Worm (Caenorhabditis elegans) whole organism, midembryonic: ENCODE data around the gene R07E5.17.

Experiments used
- T22C8.4 ChIP-seq: fragments of 200-800 bp; sonication (Bioruptor generic); IDR thresholded peaks from 2 replicates; pipeline ENCODE4 v1.3.6; 2022; ENCODE audit warnings: missing genetic modification characterization, missing compliant biosample characterization
- cog-1 ChIP-seq: sonication (generic microtip); optimal IDR thresholded peaks from 2 replicates; lab custom pipeline; 2016; ENCODE audit warnings: missing genetic modification characterization, missing compliant biosample characterization
- flt-1 ChIP-seq: fragments of 200-800 bp; sonication (Bioruptor generic); IDR thresholded peaks from 2 replicates; pipeline ENCODE4 v1.3.6; 2022; ENCODE audit warnings: missing genetic modification characterization, missing compliant biosample characterization
- klf-2 ChIP-seq: fragments of 200-800 bp; sonication (Bioruptor generic); conservative IDR thresholded peaks from 2 replicates; pipeline ENCODE4 v1.3.6; 2022; ENCODE audit warnings: missing genetic modification reagents, missing genetic modification characterization, missing compliant biosample characterization
- med-1 ChIP-seq: sonication (generic microtip); optimal IDR thresholded peaks from 2 replicates; lab custom pipeline; 2017; ENCODE audit warnings: missing genetic modification characterization, mild to moderate bottlenecking, missing compliant biosample characterization, antibody characterized with exemption, missing genetic modification reagents; ENCODE audit not compliant: insufficient read depth
- ref-1 ChIP-seq: fragments of 200-800 bp; sonication (Bioruptor generic); conservative IDR thresholded peaks from 2 replicates; pipeline ENCODE4 v1.3.6; 2022; ENCODE audit warnings: missing genetic modification reagents, missing genetic modification characterization, missing compliant biosample characterization
- tab-1 ChIP-seq: fragments of 200-800 bp; sonication (Bioruptor generic); IDR thresholded peaks from 2 replicates; pipeline ENCODE4 v1.3.6; 2022; ENCODE audit warnings: missing genetic modification characterization, missing compliant biosample characterization
- ztf-23 ChIP-seq: fragments of 200-800 bp; sonication (Bioruptor generic); IDR thresholded peaks from 2 replicates; pipeline ENCODE4 v1.3.6; 2022; ENCODE audit warnings: missing genetic modification reagents, missing genetic modification characterization, missing compliant biosample characterization
- ztf-29 ChIP-seq: fragments of 200-800 bp; sonication (Bioruptor generic); IDR thresholded peaks from 2 replicates; pipeline ENCODE4 v1.3.6; 2022; ENCODE audit warnings: missing genetic modification reagents, missing genetic modification characterization, missing compliant biosample characterization

The R07E5.17 gene

ce11 chrIII:4359900-4360299 is 44.3 kb downstream of the R07E5.17 start:
- TF ChIP-seq tab-1 (no peak), ztf-23 (GFP tag; lab: Robert Waterston, UW) (no peak), ref-1 (GFP tag; lab: Robert Waterston, UW) (no peak), flt-1 (GFP tag; lab: Robert Waterston, UW) (no peak), T22C8.4 (no peak), ztf-29 (GFP tag; lab: Robert Waterston, UW) (no peak), med-1 (GFP tag; lab: Kevin White, UChicago) (no peak), cog-1 (no peak), klf-2 (GFP tag; lab: Robert Waterston, UW) (no peak)

ce11 chrIII:4359208-4359607 is 45.0 kb downstream of the R07E5.17 start:
- TF ChIP-seq tab-1 (no peak), flt-1 (GFP tag; lab: Robert Waterston, UW) (no peak), med-1 (GFP tag; lab: Kevin White, UChicago) (no peak), T22C8.4 (no peak), klf-2 (GFP tag; lab: Robert Waterston, UW) (no peak), ref-1 (GFP tag; lab: Robert Waterston, UW) (no peak), cog-1 (no peak), ztf-23 (GFP tag; lab: Robert Waterston, UW) (no peak), ztf-29 (GFP tag; lab: Robert Waterston, UW) (no peak)

DNA sequence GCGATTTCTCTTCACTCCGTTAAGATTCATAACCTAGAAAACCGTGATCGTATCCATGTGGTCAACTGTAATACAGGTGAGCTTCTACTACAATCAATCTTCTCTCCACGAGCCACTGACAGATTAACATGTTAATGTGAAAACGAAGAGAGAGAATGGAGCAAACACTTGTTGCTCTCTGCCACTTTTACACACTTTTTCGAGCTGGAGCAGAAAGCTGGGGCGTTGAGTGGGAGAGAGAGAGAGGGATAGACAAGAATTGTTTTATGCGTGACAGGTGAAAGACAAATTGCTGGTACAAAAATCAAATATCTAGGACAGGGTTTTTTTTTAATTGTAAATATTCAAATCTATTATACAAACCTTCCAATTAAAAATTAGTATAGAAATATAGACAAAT is 45.9 kb downstream of the R07E5.17 start:
- TF ChIP-seq klf-2 (GFP tag; lab: Robert Waterston, UW) (no peak), ref-1 (GFP tag; lab: Robert Waterston, UW) (no peak), T22C8.4 (no peak), ztf-23 (GFP tag; lab: Robert Waterston, UW) (no peak), flt-1 (GFP tag; lab: Robert Waterston, UW) (no peak), tab-1 (no peak), ztf-29 (GFP tag; lab: Robert Waterston, UW) (no peak), cog-1 (no peak), med-1 (GFP tag; lab: Kevin White, UChicago) (no peak)

DNA sequence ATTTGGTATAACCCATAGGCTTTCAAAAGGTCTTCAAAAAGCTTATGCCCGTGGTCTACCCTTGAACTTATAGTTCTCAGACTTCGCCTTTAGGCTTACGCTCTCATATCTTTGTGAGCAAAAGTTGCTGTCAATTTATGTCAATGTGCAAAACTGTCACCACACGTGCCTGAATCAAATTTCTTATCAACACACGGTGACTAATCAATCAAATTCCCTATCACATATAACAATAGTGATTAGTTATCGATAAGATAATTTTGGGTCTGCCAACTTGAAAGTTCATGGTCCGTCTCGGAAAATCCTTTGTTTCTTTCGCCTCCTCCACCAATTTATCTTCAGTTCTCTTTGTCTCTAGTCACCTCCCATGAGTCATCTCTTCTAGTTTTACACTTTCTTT is 46.8 kb downstream of the R07E5.17 start:
- TF ChIP-seq klf-2 (GFP tag; lab: Robert Waterston, UW), result no peak
- no peak for TF ChIP-seq T22C8.4
- TF ChIP-seq ref-1 (GFP tag; lab: Robert Waterston, UW), result no peak
- TF ChIP-seq flt-1 (GFP tag; lab: Robert Waterston, UW), result no peak
- no peak for TF ChIP-seq ztf-23 (GFP tag; lab: Robert Waterston, UW)
- no peak for TF ChIP-seq med-1 (GFP tag; lab: Kevin White, UChicago)

ce11 chrIII:4356384-4356783 is 47.9 kb downstream of the R07E5.17 start, which contains the start of gene mnp-1:
mnp-1 (plus strand) TSS chrIII:4356594.
- TF ChIP-seq flt-1 (GFP tag; lab: Robert Waterston, UW) (0 out of 2 replicates have a peak, but pooled peaks have one; percentile 44), ztf-23 (GFP tag; lab: Robert Waterston, UW) (no peak)
